Worm (Caenorhabditis elegans) whole organism, L2 larva: Measurements from ENCODE around the gene clec-162.

Experiments
- R02D3.7 ChIP-seq: fragments of 150-350 bp; optimal IDR thresholded peaks from 2 replicates; lab custom pipeline; 2014; ENCODE audit warnings: missing biosample characterization, missing genetic modification characterization
- gmeb-1 ChIP-seq: fragments of 150-350 bp; optimal IDR thresholded peaks from 2 replicates; lab custom pipeline; 2014; ENCODE audit warnings: missing biosample characterization, missing genetic modification characterization
- nhr-129 ChIP-seq: fragments of 150-350 bp; optimal IDR thresholded peaks from 2 replicates; lab custom pipeline; 2014; ENCODE audit warnings: missing biosample characterization, missing genetic modification characterization
- nhr-237 ChIP-seq: fragments of 150-350 bp; optimal IDR thresholded peaks from 2 replicates; lab custom pipeline; 2014; ENCODE audit warnings: missing biosample characterization, missing genetic modification characterization
- nhr-25 ChIP-seq: fragments of 150-350 bp; sonication (generic microtip); optimal IDR thresholded peaks from 3 replicates; lab custom pipeline; 2014; ENCODE audit warnings: missing biosample characterization, missing genetic modification characterization
- nhr-6 ChIP-seq: fragments of 150-350 bp; optimal IDR thresholded peaks from 2 replicates; lab custom pipeline; 2014; ENCODE audit warnings: missing biosample characterization, missing genetic modification characterization

clec-162 gene

ce11 chrIII:9678819-9679218 lies 46.2 kb downstream of the clec-162 start, which contains the start of gene ugt-60:
Gene ugt-60, minus strand, starts transcription at chrIII:9679051.
- no peak for TF ChIP-seq nhr-129
- no peak for TF ChIP-seq gmeb-1 (tag; lab: Kevin White, UChicago)
- no peak for TF ChIP-seq nhr-25
- TF ChIP-seq nhr-237 (tag; lab: Kevin White, UChicago), result no peak
- no peak for TF ChIP-seq R02D3.7 (tag; lab: Kevin White, UChicago)
- TF ChIP-seq nhr-6, result no peak
